Worm (Caenorhabditis elegans): ENCODE measurements around the gene his-5.
"Not testable (repeated sequence)": the region's sequence is repeated elsewhere in the genome, so short reads cannot be mapped to it uniquely, and the experiment has no call there.

ce11 chrV:8533067-8533466, 1.9 kb upstream of the his-5 start, which contains the start of the genes his-8 and his-7:
- not testable (repeated sequence) for TF ChIP-seq pqm-1 (tag; optimal IDR thresholded peaks at IDR 0.05); unc-130 (tag; optimal IDR thresholded peaks at IDR 0.05); lir-3 (tag; optimal IDR thresholded peaks at IDR 0.05; ENCODE audit: poor library complexity); nhr-12 (tag; optimal IDR thresholded peaks at IDR 0.05)

All from whole organism, L1 larva.